Worm (Caenorhabditis elegans): ENCODE results near the gene cdk-1.

DNA sequence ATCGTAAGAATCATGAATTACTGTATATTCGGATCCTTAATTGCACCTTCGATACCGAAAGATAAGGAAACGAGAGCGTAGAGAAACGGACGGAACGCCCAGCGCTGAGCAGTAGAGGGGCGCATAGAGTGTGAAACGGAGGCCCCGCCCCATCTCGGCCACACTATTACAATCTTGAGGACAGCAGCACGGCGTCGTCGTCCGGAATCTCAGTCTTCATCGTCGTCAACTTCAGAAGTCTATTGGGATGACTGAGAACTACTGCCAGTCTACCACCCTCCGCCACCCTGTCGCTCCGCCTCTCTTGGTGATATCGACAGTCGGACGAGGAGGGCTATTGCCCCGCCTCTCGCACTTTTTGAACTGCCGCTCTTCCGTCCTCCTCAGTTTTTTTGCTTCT is 17.4 kb downstream of the cdk-1 start:
- TF ChIP-seq ama-1 (optimal IDR thresholded peaks at IDR 0.05) (no peak), F13C5.2 (tag; optimal IDR thresholded peaks at IDR 0.05) (no peak), hmbx-1 (tag; optimal IDR thresholded peaks at IDR 0.05) (no peak), tra-4 (tag; optimal IDR thresholded peaks at IDR 0.05) (no peak), ets-7 (tag; optimal IDR thresholded peaks at IDR 0.05) (no peak), ceh-13 (GFP tag; optimal IDR thresholded peaks at IDR 0.05) (no peak), tbx-11 (GFP tag; IDR thresholded peaks at IDR 0.05) (no peak)
